Worm (Caenorhabditis elegans) whole organism, L1 larva: ENCODE data around the gene F15A4.2.

Source experiments
- C34B4.2 ChIP-seq: sonication (generic microtip); optimal IDR thresholded peaks from 2 replicates; lab custom pipeline; 2017; ENCODE audit warnings: mild to moderate bottlenecking, missing genetic modification characterization, missing compliant biosample characterization
- F16B12.6 ChIP-seq: fragments of 150-350 bp; optimal IDR thresholded peaks from 2 replicates; lab custom pipeline; 2014; ENCODE audit warnings: missing biosample characterization, missing genetic modification characterization
- aha-1 ChIP-seq: fragments of 150-350 bp; optimal IDR thresholded peaks from 2 replicates; lab custom pipeline; 2014; ENCODE audit warnings: missing biosample characterization, missing genetic modification characterization
- ama-1 ChIP-seq: fragments of 150-350 bp; optimal IDR thresholded peaks from 2 replicates; lab custom pipeline; 2014
- ceh-88 ChIP-seq: fragments of 200-800 bp; sonication (Bioruptor generic); IDR thresholded peaks from 2 replicates; pipeline ENCODE4 v1.3.6; 2022; ENCODE audit warnings: missing genetic modification characterization, missing compliant biosample characterization
- dsc-1 ChIP-seq: sonication (generic microtip); optimal IDR thresholded peaks from 2 replicates; lab custom pipeline; 2016; ENCODE audit warnings: mild to moderate bottlenecking, missing genetic modification characterization, missing compliant biosample characterization
- efl-1 ChIP-seq, 4 experiments: fragments of 150-350 bp; optimal IDR thresholded peaks in 3 of 4; peaks in 1 of 4; 1 replicate in 1 of 4; 2 replicates in 3 of 4; lab custom pipeline; 2014; ENCODE audit warnings: missing biosample characterization in 2 of 4, missing genetic modification characterization in 2 of 4, missing genetic modification reagents in 2 of 4
- egl-13 ChIP-seq: sonication (generic microtip); optimal IDR thresholded peaks from 2 replicates; lab custom pipeline; 2016; ENCODE audit warnings: missing genotype, missing genetic modification reagents, missing genetic modification characterization, missing compliant biosample characterization
- egl-27 ChIP-seq, 2 experiments: fragments of 150-350 bp in 1 of 2; sonication (generic microtip); optimal IDR thresholded peaks; 3 replicates each; lab custom pipeline; 2017 to 2018; ENCODE audit warnings: missing biosample characterization in 2 of 2, missing genetic modification characterization in 2 of 2, missing genetic modification reagents in 2 of 2
- fkh-8 ChIP-seq: sonication (generic microtip); optimal IDR thresholded peaks from 2 replicates; lab custom pipeline; 2016; ENCODE audit warnings: mild to moderate bottlenecking, missing genetic modification characterization, missing compliant biosample characterization
- fos-1 ChIP-seq: fragments of 150-350 bp; optimal IDR thresholded peaks from 2 replicates; lab custom pipeline; 2014; ENCODE audit warnings: missing biosample characterization, missing genetic modification characterization
- isw-1 ChIP-seq: fragments of 200-800 bp; sonication (Bioruptor generic); IDR thresholded peaks from 2 replicates; pipeline ENCODE4 v1.3.6; 2022; ENCODE audit warnings: missing genetic modification characterization, missing compliant biosample characterization
- jun-1 ChIP-seq: fragments of 150-350 bp; optimal IDR thresholded peaks from 2 replicates; lab custom pipeline; 2014; ENCODE audit warnings: missing biosample characterization, missing genetic modification reagents, missing genetic modification characterization
- lin-14 ChIP-seq: fragments of 200-800 bp; sonication (Bioruptor generic); optimal IDR thresholded peaks from 2 replicates; lab custom pipeline; 2018; ENCODE audit warnings: mild to moderate bottlenecking, missing genetic modification characterization, moderate library complexity, missing compliant biosample characterization
- lin-15B ChIP-seq: fragments of 150-350 bp; sonication (generic microtip); optimal IDR thresholded peaks from 3 replicates; lab custom pipeline; 2014; ENCODE audit warnings: missing biosample characterization, missing genetic modification characterization
- lin-35 ChIP-seq, 2 experiments: fragments of 150-350 bp; optimal IDR thresholded peaks; 2 replicates each; lab custom pipeline; 2014; ENCODE audit warnings: missing biosample characterization in 2 of 2, missing genetic modification characterization in 2 of 2, missing genetic modification reagents in 2 of 2
- lin-39 ChIP-seq: fragments of 150-350 bp; optimal IDR thresholded peaks from 2 replicates; lab custom pipeline; 2014; ENCODE audit warnings: missing biosample characterization, missing genetic modification reagents, missing genetic modification characterization
- lsy-2 ChIP-seq, 2 experiments: fragments of 150-350 bp; optimal IDR thresholded peaks; 2 replicates each; lab custom pipeline; 2014; ENCODE audit warnings: missing biosample characterization in 2 of 2, missing genetic modification characterization in 2 of 2
- mab-9 ChIP-seq: fragments of 200-800 bp; sonication (Bioruptor generic); IDR thresholded peaks from 2 replicates; pipeline ENCODE4 v1.3.6; 2022; ENCODE audit warnings: missing genetic modification reagents, missing genetic modification characterization, missing compliant biosample characterization
- mdl-1 ChIP-seq, 2 experiments: fragments of 150-350 bp; optimal IDR thresholded peaks; 2 replicates each; lab custom pipeline; 2014 to 2017; ENCODE audit warnings: missing biosample characterization in 2 of 2, missing genetic modification characterization in 2 of 2, inconsistent platforms in 1 of 2
- nhr-237 ChIP-seq: fragments of 150-350 bp; optimal IDR thresholded peaks from 2 replicates; lab custom pipeline; 2014; ENCODE audit warnings: missing biosample characterization, missing genetic modification characterization
- nhr-47 ChIP-seq: sonication (generic microtip); optimal IDR thresholded peaks from 2 replicates; lab custom pipeline; 2016; ENCODE audit warnings: mild to moderate bottlenecking, missing genetic modification characterization, moderate library complexity, missing compliant biosample characterization
- nhr-84 ChIP-seq: sonication (generic microtip); optimal IDR thresholded peaks from 2 replicates; lab custom pipeline; 2017; ENCODE audit warnings: missing biosample characterization, missing genetic modification characterization
- nhr-85 ChIP-seq: sonication (generic microtip); peaks from one replicate; lab custom pipeline; 2016; ENCODE audit warnings: missing genetic modification characterization, inconsistent platforms, missing compliant biosample characterization
- pag-3 ChIP-seq: sonication (generic microtip); optimal IDR thresholded peaks from 2 replicates; lab custom pipeline; 2017; ENCODE audit warnings: missing genetic modification characterization, mild to moderate bottlenecking, missing compliant biosample characterization, antibody characterized with exemption, borderline replicate concordance; ENCODE audit not compliant: insufficient read depth
- pax-3 ChIP-seq: fragments of 200-800 bp; sonication (Bioruptor generic); optimal IDR thresholded peaks from 2 replicates; lab custom pipeline; 2018; ENCODE audit warnings: mild to moderate bottlenecking, missing genetic modification characterization, moderate library complexity, missing compliant biosample characterization
- snpc-4 ChIP-seq: fragments of 150-350 bp; optimal IDR thresholded peaks from 2 replicates; lab custom pipeline; 2014; ENCODE audit warnings: missing biosample characterization, missing genetic modification characterization
- sox-4 ChIP-seq: sonication (generic microtip); optimal IDR thresholded peaks from 2 replicates; lab custom pipeline; 2016; ENCODE audit warnings: missing genetic modification characterization, missing compliant biosample characterization
- tlp-1 ChIP-seq: fragments of 150-350 bp; optimal IDR thresholded peaks from 2 replicates; lab custom pipeline; 2014; ENCODE audit warnings: missing biosample characterization, missing genetic modification characterization
- unc-30 ChIP-seq: sonication (generic microtip); optimal IDR thresholded peaks from 2 replicates; lab custom pipeline; 2017; ENCODE audit warnings: missing biosample characterization, missing genetic modification characterization
- vab-15 ChIP-seq: sonication (generic microtip); optimal IDR thresholded peaks from 2 replicates; lab custom pipeline; 2017; ENCODE audit warnings: missing genotype, mild to moderate bottlenecking, missing genetic modification characterization, missing compliant biosample characterization
- xbp-1 ChIP-seq: sonication (generic microtip); optimal IDR thresholded peaks from 2 replicates; lab custom pipeline; 2016; ENCODE audit warnings: missing genetic modification characterization, missing compliant biosample characterization
- zip-4 ChIP-seq: fragments of 200-800 bp; sonication (Bioruptor generic); optimal IDR thresholded peaks from 2 replicates; lab custom pipeline; 2018; ENCODE audit warnings: mild to moderate bottlenecking, missing genetic modification characterization, moderate library complexity, missing compliant biosample characterization
- ztf-4 ChIP-seq: fragments of 150-350 bp; optimal IDR thresholded peaks from 2 replicates; lab custom pipeline; 2014; ENCODE audit warnings: missing biosample characterization, missing genetic modification characterization

The F15A4.2 gene

ce11 chrII:12481645-12482044 lies 19.3 kb downstream of the F15A4.2 start:
- no peak for TF ChIP-seq efl-1 (optimal IDR thresholded peaks at IDR 0.05; lab: Kevin White, UChicago)
- peak in 1 of 2 experiments; percentile 91 for TF ChIP-seq efl-1 (GFP tag; optimal IDR thresholded peaks at IDR 0.05 in 1 of 2; lab: Kevin White, UChicago)
- TF ChIP-seq mab-9 (GFP tag; lab: Robert Waterston, UW), result no peak

ce11 chrII:12482622-12483021 lies 20.3 kb downstream of the F15A4.2 start, which contains the start of gene fbxb-102:
TSS of gene fbxb-102 (plus strand) at chrII:12482922.
- TF ChIP-seq pag-3 (tag; lab: Kevin White, UChicago) (no peak), tlp-1 (no peak), vab-15 (tag; lab: Kevin White, UChicago) (no peak), ztf-4 (tag; lab: Kevin White, UChicago) (no peak), mdl-1 (tag; optimal IDR thresholded peaks at IDR 0.05; lab: Kevin White, UChicago) (no peak), zip-4 (GFP tag; lab: Kevin White, UChicago) (no peak), isw-1 (GFP tag; lab: Robert Waterston, UW) (no peak), aha-1 (no peak), unc-30 (no peak), efl-1 (optimal IDR thresholded peaks at IDR 0.05; lab: Kevin White, UChicago) (no peak), efl-1 (GFP tag; optimal IDR thresholded peaks at IDR 0.05 in 1 of 2; lab: Kevin White, UChicago) (no peak), nhr-237 (tag; lab: Kevin White, UChicago) (no peak), ceh-88 (GFP tag; lab: Robert Waterston, UW) (no peak), ama-1 (no peak), C34B4.2 (tag; lab: Kevin White, UChicago) (no peak), nhr-84 (tag; lab: Kevin White, UChicago) (no peak), nhr-47 (no peak)

- TF ChIP-seq nhr-85, result peak; percentile 29
- no peak for TF ChIP-seq fos-1
Measured at ce11 chrII:12485060-12485459, 22.7 kb downstream of the F15A4.2 start, which contains the start of gene F15A4.10. TSS of gene F15A4.10 (minus strand) at chrII:12485160.

ce11 chrII:12488810-12489209 lies 26.5 kb downstream of the F15A4.2 start:
- TF ChIP-seq xbp-1 (tag; lab: Kevin White, UChicago) (no peak), egl-13 (tag; lab: Kevin White, UChicago) (no peak), egl-27 (tag; optimal IDR thresholded peaks at IDR 0.05; lab: Kevin White, UChicago) (no peak), unc-30 (no peak), pax-3 (peak; percentile 60), lsy-2 (tag; optimal IDR thresholded peaks at IDR 0.05; lab: Kevin White, UChicago) (no peak), sox-4 (tag; lab: Kevin White, UChicago) (peak; percentile 52), lin-15B (tag; lab: Kevin White, UChicago) (no peak), F16B12.6 (tag; lab: Kevin White, UChicago) (no peak), lin-35 (GFP tag; optimal IDR thresholded peaks at IDR 0.05; lab: Kevin White, UChicago) (no peak), lin-39 (no peak), fkh-8 (tag; lab: Kevin White, UChicago) (peak; percentile 77), snpc-4 (no peak), efl-1 (optimal IDR thresholded peaks at IDR 0.05; lab: Kevin White, UChicago) (no peak), efl-1 (GFP tag; optimal IDR thresholded peaks at IDR 0.05 in 1 of 2; lab: Kevin White, UChicago) (no peak), dsc-1 (peak; percentile 90), jun-1 (tag; lab: Kevin White, UChicago) (no peak)

ce11 chrII:12489903-12490302 lies 27.6 kb downstream of the F15A4.2 start, which contains the start of gene T21B4.15:
TSS of gene T21B4.15 (plus strand) at chrII:12490203.
- no peak for TF ChIP-seq isw-1 (GFP tag; lab: Robert Waterston, UW)
- peak; percentile 25 for TF ChIP-seq lin-14
- peak; percentile 53 for TF ChIP-seq dsc-1
